Fruit fly (Drosophila melanogaster) whole organism, adult: ENCODE results near the gene Vps8.

Experiments
- CG11617 ChIP-seq: fragments of 200-800 bp; sonication (Bioruptor generic); optimal IDR thresholded peaks from 2 replicates; lab custom pipeline; 2017; ENCODE audit warnings: mild to moderate bottlenecking, missing biosample characterization, missing genetic modification reagents, missing genetic modification characterization
- CG1620 ChIP-seq: fragments of 200-800 bp; sonication (Bioruptor generic); optimal IDR thresholded peaks from 2 replicates; lab custom pipeline; 2016; ENCODE audit warnings: missing biosample characterization, missing genetic modification characterization
- CG5204 ChIP-seq: fragments of 200-800 bp; sonication (Bioruptor generic); optimal IDR thresholded peaks from 2 replicates; lab custom pipeline; 2016; ENCODE audit warnings: missing biosample characterization, missing genetic modification characterization
- CG7101 ChIP-seq: fragments of 200-800 bp; sonication (Bioruptor generic); optimal IDR thresholded peaks from 2 replicates; lab custom pipeline; 2018; ENCODE audit warnings: missing biosample characterization, mild to moderate bottlenecking, missing genetic modification characterization, moderate library complexity
- Clk ChIP-seq: fragments of 200-800 bp; sonication (Bioruptor generic); optimal IDR thresholded peaks from 2 replicates; lab custom pipeline; 2017; ENCODE audit warnings: missing biosample characterization, missing genetic modification characterization
- Crg-1 ChIP-seq: fragments of 200-800 bp; sonication (Bioruptor generic); optimal IDR thresholded peaks from 2 replicates; lab custom pipeline; 2016; ENCODE audit warnings: missing biosample characterization, missing genetic modification characterization
- Mnt ChIP-seq: fragments of 200-800 bp; sonication (Bioruptor generic); optimal IDR thresholded peaks from 2 replicates; lab custom pipeline; 2016; ENCODE audit warnings: missing biosample characterization, mild to moderate bottlenecking, missing genetic modification characterization
- kay ChIP-seq: fragments of 200-800 bp; sonication (Bioruptor generic); peaks from one replicate; lab custom pipeline; 2016; ENCODE audit warnings: missing biosample characterization, missing genetic modification characterization, borderline replicate concordance

- TF ChIP-seq CG5204 (GFP tag; lab: Kevin White, UChicago): peak; percentile 36
- peak; percentile 12 for TF ChIP-seq CG11617
- no peak for TF ChIP-seq Mnt
- TF ChIP-seq Clk (GFP tag; lab: Kevin White, UChicago): no peak
- no peak for TF ChIP-seq Crg-1 (GFP tag; lab: Kevin White, UChicago)
- peak; percentile 61 for TF ChIP-seq kay
- TF ChIP-seq CG7101 (tag; lab: Kevin White, UChicago): peak; percentile 15
- TF ChIP-seq CG1620: peak; percentile 40
These were observed at the start of gene Vps8, which contains the start of gene sfl for dm6 chr3L:6494928-6495806.
